Worm (Caenorhabditis elegans): ENCODE data around the gene F28E10.4.

Gene F28E10.4

DNA sequence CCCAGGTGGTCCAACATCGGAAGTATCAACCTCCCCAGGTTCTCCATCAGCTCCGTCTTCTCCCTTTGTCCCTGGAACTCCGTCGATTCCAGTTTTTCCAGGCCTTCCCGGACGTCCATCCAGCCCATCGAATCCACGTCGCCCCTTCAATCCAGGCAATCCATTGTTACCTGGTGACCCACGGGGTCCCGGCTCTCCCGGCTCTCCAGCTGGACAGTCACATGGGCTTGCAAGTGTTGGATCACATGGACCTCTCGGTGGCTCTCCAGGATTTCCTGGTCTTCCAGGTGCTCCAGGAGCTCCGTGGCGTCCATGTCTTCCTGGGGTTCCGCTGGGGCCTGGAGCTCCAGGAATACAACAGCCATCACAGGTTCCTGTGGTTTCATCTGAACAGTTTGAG, 41.4 kb upstream of the F28E10.4 start:
- no peak for TF ChIP-seq ZK185.1 (tag; optimal IDR thresholded peaks at IDR 0.05; ENCODE audit: poor library complexity, severe bottlenecking)
- TF ChIP-seq zfh-2 (GFP tag; conservative IDR thresholded peaks at IDR 0.05) = peak; percentile 91
- TF ChIP-seq C17E4.6 (GFP tag; IDR thresholded peaks at IDR 0.05) = no peak

DNA sequence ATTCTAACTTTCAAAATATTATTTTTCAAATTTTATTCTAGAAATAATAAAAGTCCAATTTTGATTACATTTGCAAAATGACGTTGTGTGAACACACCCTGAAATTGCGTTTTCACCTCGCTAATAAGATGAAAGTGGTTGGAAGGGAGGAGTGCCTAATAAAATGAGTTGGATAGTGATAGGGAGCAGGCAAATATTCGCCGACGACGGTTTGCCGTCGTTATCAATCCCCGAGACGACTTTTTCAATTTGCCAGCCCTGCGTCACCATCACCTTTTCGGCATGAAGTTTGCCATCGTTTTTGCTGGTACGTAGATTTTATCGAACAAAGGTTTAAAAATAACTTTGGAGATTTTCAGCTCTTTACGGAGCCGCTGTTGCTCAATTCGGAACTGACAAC, 38.4 kb upstream of the F28E10.4 start, which contains the start of gene nspg-10:
Gene nspg-10, plus strand, starts transcription at position 179 of the 400 bp plus-strand sequence.
- TF ChIP-seq madf-6 (GFP tag; IDR thresholded peaks at IDR 0.05) (no peak), F37B4.10 (GFP tag; IDR thresholded peaks at IDR 0.05) (no peak), fkh-3 (tag; optimal IDR thresholded peaks at IDR 0.05) (no peak), dox-1 (GFP tag; IDR thresholded peaks at IDR 0.05) (peak; percentile 37; the same call in 1 of the 2 replicates), K11D2.4 (GFP tag; IDR thresholded peaks at IDR 0.05) (no peak), ztf-6 (GFP tag; IDR thresholded peaks at IDR 0.05) (no peak), let-607 (tag; optimal IDR thresholded peaks at IDR 0.05) (peak; percentile 21 to 72), cebp-1 (GFP tag; IDR thresholded peaks at IDR 0.05) (no peak), cebp-1 (tag; optimal IDR thresholded peaks at IDR 0.05) (no peak), unc-62 (GFP tag; optimal IDR thresholded peaks at IDR 0.05) (no peak), ztf-22 (GFP tag; optimal IDR thresholded peaks at IDR 0.05) (no peak), mcd-1 (GFP tag; IDR thresholded peaks at IDR 0.05) (no peak), atf-7 (tag; optimal IDR thresholded peaks at IDR 0.05) (no peak), nhr-80 (tag; optimal IDR thresholded peaks at IDR 0.05) (peak; percentile 79), F57A8.1 (GFP tag; optimal IDR thresholded peaks at IDR 0.05) (no peak)

DNA sequence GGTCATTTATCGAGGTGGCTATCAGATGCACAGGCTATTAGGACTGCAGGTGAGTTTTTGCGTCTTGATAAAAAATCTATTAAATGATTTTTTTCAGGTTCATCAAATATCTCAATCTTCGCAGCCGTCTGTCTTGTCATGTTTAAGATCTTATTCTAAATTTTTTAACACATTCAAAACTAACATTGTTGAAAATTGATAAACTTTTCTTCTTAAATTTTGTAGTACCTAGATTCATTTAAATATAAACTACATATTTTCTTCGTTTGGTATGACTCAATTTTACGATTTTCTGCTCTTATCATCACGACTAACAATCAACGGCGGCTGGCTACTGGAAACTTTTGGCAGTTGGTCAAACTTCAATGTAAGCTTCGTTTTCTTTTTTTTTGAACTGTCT, 35.3 kb upstream of the F28E10.4 start, which contains the start of gene F19C7.4:
Gene F19C7.4, plus strand, starts transcription at position 301 of the 400 bp plus-strand sequence.
- TF ChIP-seq ets-4 (GFP tag; optimal IDR thresholded peaks at IDR 0.05) = no peak
- no peak for TF ChIP-seq F57A8.1 (GFP tag; optimal IDR thresholded peaks at IDR 0.05)
- no peak for TF ChIP-seq rcor-1 (GFP tag; IDR thresholded peaks at IDR 0.05)
- no peak for TF ChIP-seq ZK185.1 (tag; optimal IDR thresholded peaks at IDR 0.05; ENCODE audit: poor library complexity, severe bottlenecking)
- TF ChIP-seq cebp-1 (GFP tag; IDR thresholded peaks at IDR 0.05) = no peak
- TF ChIP-seq cebp-1 (tag; optimal IDR thresholded peaks at IDR 0.05) = no peak
- no peak for TF ChIP-seq ceh-27 (GFP tag; optimal IDR thresholded peaks at IDR 0.05)
- no peak for TF ChIP-seq aptf-3 (GFP tag; IDR thresholded peaks at IDR 0.05)
- TF ChIP-seq sea-2 (GFP tag; IDR thresholded peaks at IDR 0.05) = no peak
- no peak for TF ChIP-seq madf-3 (GFP tag; IDR thresholded peaks at IDR 0.05)

DNA sequence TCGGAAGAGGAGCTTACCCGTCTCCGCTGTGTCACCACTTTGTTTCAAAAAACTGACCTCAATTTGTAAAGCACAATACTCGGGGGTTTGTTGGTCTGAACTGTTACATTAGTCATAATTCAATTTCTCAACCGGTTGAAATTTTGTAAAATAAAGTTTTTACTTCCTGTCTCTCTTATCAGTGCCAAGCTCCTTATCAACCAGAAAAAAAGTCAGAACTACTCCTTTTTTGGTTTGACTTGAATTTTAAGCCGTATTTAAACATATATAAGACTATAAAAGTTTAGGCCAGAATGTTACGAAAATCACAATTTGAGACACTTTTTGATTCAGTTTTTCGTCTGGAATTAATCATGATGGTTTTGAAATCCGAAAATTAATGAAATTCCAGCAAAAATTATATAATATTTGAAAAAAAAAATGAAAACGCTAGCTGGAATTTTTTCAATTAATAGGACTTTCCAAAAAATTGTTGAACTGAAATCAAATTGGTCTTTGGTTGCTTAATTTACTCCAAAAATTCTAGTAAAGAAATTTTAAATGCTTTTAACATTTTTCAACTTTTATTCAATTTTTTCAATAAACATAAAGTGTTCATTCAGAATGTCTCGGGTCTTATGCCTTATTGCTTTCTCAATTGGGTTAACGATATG, 32.2 kb upstream of the F28E10.4 start, which contains the start of gene F19C7.2:
Gene F19C7.2, plus strand, starts transcription at position 603 of the 653 bp plus-strand sequence.
- TF ChIP-seq attf-3 (GFP tag; conservative IDR thresholded peaks at IDR 0.05) (no peak), nhr-80 (tag; optimal IDR thresholded peaks at IDR 0.05) (peak; percentile 20)

DNA sequence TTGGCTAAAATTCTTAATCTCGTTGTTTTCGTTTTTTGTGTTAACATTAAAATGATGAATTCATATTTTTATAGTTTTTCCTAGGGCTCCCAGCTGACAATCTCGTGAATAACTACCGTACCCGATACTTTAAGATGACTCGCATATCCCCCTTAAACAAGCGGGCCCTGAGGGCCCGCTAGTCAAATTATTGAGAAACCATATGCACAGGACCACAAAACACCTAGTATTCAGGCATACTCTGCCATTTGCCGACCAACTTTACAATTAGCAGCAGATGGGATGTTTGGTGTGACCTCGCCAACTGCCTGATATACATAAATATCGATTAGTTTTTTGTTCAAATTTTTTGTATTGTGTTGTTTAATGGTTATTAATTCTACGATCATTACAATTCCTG, 29.6 kb upstream of the F28E10.4 start, which contains the start of gene F19C7.3:
Gene F19C7.3, plus strand, starts transcription at position 301 of the 400 bp plus-strand sequence.
- TF ChIP-seq hmg-20 (GFP tag; IDR thresholded peaks at IDR 0.05) = no peak
- TF ChIP-seq F39B2.1 (GFP tag; IDR thresholded peaks at IDR 0.05) = no peak
- TF ChIP-seq mel-28 (tag; optimal IDR thresholded peaks at IDR 0.05; ENCODE audit: borderline replicate concordance) = no peak
- no peak for TF ChIP-seq gei-17 (GFP tag; optimal IDR thresholded peaks at IDR 0.05)
- TF ChIP-seq dpl-1 (GFP tag; optimal IDR thresholded peaks at IDR 0.05) = no peak
- no peak for TF ChIP-seq tbp1 (GFP tag; optimal IDR thresholded peaks at IDR 0.05)
- no peak for TF ChIP-seq F49E8.2 (tag; optimal IDR thresholded peaks at IDR 0.05; ENCODE audit: insufficient read depth)
- TF ChIP-seq dpff-1 (tag; optimal IDR thresholded peaks at IDR 0.05) = no peak
- TF ChIP-seq repo-1 (tag; optimal IDR thresholded peaks at IDR 0.05) = no peak
- no peak for TF ChIP-seq rec-8 (tag; optimal IDR thresholded peaks at IDR 0.05)
- no peak for TF ChIP-seq B0336.3 (GFP tag; IDR thresholded peaks at IDR 0.05)
- TF ChIP-seq nfya-2 (GFP tag; IDR thresholded peaks at IDR 0.05) = no peak

All from whole organism, young adult.